Worm (Caenorhabditis elegans): ENCODE data around the gene C04C11.1.

The C04C11.1 gene

ce11 chrX:14003538-14003937 lies 16.9 kb upstream of the C04C11.1 start (continued):
- no peak for TF ChIP-seq Y5F2A.4 (GFP tag; optimal IDR thresholded peaks at IDR 0.05)
- no peak for TF ChIP-seq zag-1 (tag; optimal IDR thresholded peaks at IDR 0.05)
- TF ChIP-seq lir-3 (tag; optimal IDR thresholded peaks at IDR 0.05): no peak
- TF ChIP-seq hlh-11 (tag; optimal IDR thresholded peaks at IDR 0.05): peak; percentile 41
- TF ChIP-seq nhr-28 (tag; optimal IDR thresholded peaks at IDR 0.05): peak; percentile 80
- no peak for TF ChIP-seq mes-2 (tag; optimal IDR thresholded peaks at IDR 0.05; ENCODE audit: poor library complexity, severe bottlenecking)
- no peak for TF ChIP-seq lin-29 (GFP tag; IDR thresholded peaks at IDR 0.05)
- TF ChIP-seq dmd-6 (GFP tag; IDR thresholded peaks at IDR 0.05): peak; percentile 70
- TF ChIP-seq unc-130 (GFP tag; optimal IDR thresholded peaks at IDR 0.05): no peak
- TF ChIP-seq nhr-77 (tag; optimal IDR thresholded peaks at IDR 0.05): no peak
- no peak for TF ChIP-seq ZK337.2 (GFP tag; IDR thresholded peaks at IDR 0.05)
- TF ChIP-seq hif-1 (tag; optimal IDR thresholded peaks at IDR 0.05): no peak
- TF ChIP-seq dve-1 (tag; optimal IDR thresholded peaks at IDR 0.05; ENCODE audit: insufficient read depth): peak; percentile 5
- TF ChIP-seq gei-8 (GFP tag; optimal IDR thresholded peaks at IDR 0.05): no peak
- no peak for TF ChIP-seq spr-1 (tag; optimal IDR thresholded peaks at IDR 0.05)
- 0 out of 2 replicates have a peak, but pooled peaks have one; percentile 18 for TF ChIP-seq lin-38 (GFP tag; IDR thresholded peaks at IDR 0.05)
- TF ChIP-seq dmd-8 (GFP tag; IDR thresholded peaks at IDR 0.05): no peak
- no peak for TF ChIP-seq aha-1 (tag)
- TF ChIP-seq zfp-3 (GFP tag; conservative IDR thresholded peaks at IDR 0.05): 0 out of 2 replicates have a peak, but pooled peaks have one; percentile 8
- TF ChIP-seq lin-13 (GFP tag; optimal IDR thresholded peaks at IDR 0.05): no peak
- no peak for TF ChIP-seq daf-12 (tag; optimal IDR thresholded peaks at IDR 0.05)
- TF ChIP-seq hmg-1.1 (GFP tag; IDR thresholded peaks at IDR 0.05): no peak
- TF ChIP-seq pqm-1 (tag; optimal IDR thresholded peaks at IDR 0.05): peak; percentile 24

ce11 chrX:14008130-14008529 lies 12.3 kb upstream of the C04C11.1 start:
- TF ChIP-seq cey-2 (tag; optimal IDR thresholded peaks at IDR 0.05; ENCODE audit: borderline replicate concordance, insufficient read depth): no peak
- TF ChIP-seq set-16 (GFP tag; IDR thresholded peaks at IDR 0.05): peak; percentile 43
- TF ChIP-seq nhr-11 (tag; optimal IDR thresholded peaks at IDR 0.05): no peak
- 0 out of 2 replicates have a peak, but pooled peaks have one; percentile 35 for TF ChIP-seq dmd-9 (GFP tag; IDR thresholded peaks at IDR 0.05)
- TF ChIP-seq lin-38 (GFP tag; IDR thresholded peaks at IDR 0.05): no peak
- no peak for TF ChIP-seq tag-97 (GFP tag; IDR thresholded peaks at IDR 0.05)
- 0 out of 2 replicates have a peak, but pooled peaks have one; percentile 40 for TF ChIP-seq D1046.2 (GFP tag; IDR thresholded peaks at IDR 0.05)

ce11 chrX:14012417-14012816 lies 8.0 kb upstream of the C04C11.1 start, which contains the start of gene tbc-19:
Gene tbc-19 (minus strand): TSS chrX:14012517.
- TF ChIP-seq hif-1 (tag; optimal IDR thresholded peaks at IDR 0.05) (no peak), vab-7 (GFP tag; IDR thresholded peaks at IDR 0.05) (no peak), set-16 (GFP tag; IDR thresholded peaks at IDR 0.05) (no peak), gei-8 (GFP tag; optimal IDR thresholded peaks at IDR 0.05) (no peak), nhr-25 (tag; optimal IDR thresholded peaks at IDR 0.05; ENCODE audit: borderline replicate concordance, insufficient read depth) (no peak), sdz-12 (GFP tag; optimal IDR thresholded peaks at IDR 0.05) (no peak), mep-1 (tag; optimal IDR thresholded peaks at IDR 0.05) (no peak), mes-2 (tag; optimal IDR thresholded peaks at IDR 0.05; ENCODE audit: poor library complexity, severe bottlenecking) (no peak), madf-9 (GFP tag; conservative IDR thresholded peaks at IDR 0.05) (no peak), tag-97 (GFP tag; IDR thresholded peaks at IDR 0.05) (no peak), unc-62 (GFP tag; optimal IDR thresholded peaks at IDR 0.05 in 1 of 2) (no peak), unc-62 (tag; optimal IDR thresholded peaks at IDR 0.05) (no peak), unc-39 (tag; optimal IDR thresholded peaks at IDR 0.05) (no peak), nhr-28 (tag; optimal IDR thresholded peaks at IDR 0.05) (no peak), daf-8 (GFP tag; IDR thresholded peaks at IDR 0.05) (no peak), madf-5 (GFP tag; IDR thresholded peaks at IDR 0.05) (no peak), hlh-30 (tag; optimal IDR thresholded peaks at IDR 0.05; ENCODE audit: insufficient read depth) (no peak)
